1 fruit fly cellular context compared by ENCODE assay signal in genomic region chrX:9350309-9350708, dm6.
TF ChIP-seq lines count a peak whose summit lies in the region.

No protein-coding gene starts in this region.

TF ChIP-seq in whole organism, embryonic, 481 proteins besides CTCF, POLR2A, EP300 and RAD21 (continued from another document and continues in another):
- TF ChIP-seq pho (GFP tag; optimal IDR thresholded peaks at IDR 0.05; lab: Kevin White, UChicago) (no peak), CG11247 (GFP tag; IDR thresholded peaks at IDR 0.05; lab: Robert Waterston, UW) (no peak), hth (optimal IDR thresholded peaks at IDR 0.05; lab: Kevin White, UChicago) (no peak), ken (GFP tag; IDR thresholded peaks at IDR 0.05; lab: Robert Waterston, UW) (no peak), CG14710 (tag; optimal IDR thresholded peaks at IDR 0.05; lab: Kevin White, UChicago) (peak; percentile 33), BtbVII (GFP tag; optimal IDR thresholded peaks at IDR 0.05; lab: Kevin White, UChicago) (no peak), klu (GFP tag; IDR thresholded peaks at IDR 0.05; lab: Robert Waterston, UW) (no peak), Dll (GFP tag; IDR thresholded peaks at IDR 0.05; lab: Robert Waterston, UW; ENCODE audit: partially characterized antibody) (no peak), wdn (GFP tag; IDR thresholded peaks at IDR 0.05; lab: Robert Waterston, UW) (no peak), Sry-β (GFP tag; optimal IDR thresholded peaks at IDR 0.05; lab: Kevin White, UChicago) (no peak), Blimp-1 (GFP tag; optimal IDR thresholded peaks at IDR 0.05; lab: Kevin White, UChicago) (peak; percentile 62), Atf3 (GFP tag; optimal IDR thresholded peaks at IDR 0.05; lab: Kevin White, UChicago) (no peak), cato (GFP tag; optimal IDR thresholded peaks at IDR 0.05; lab: Kevin White, UChicago; ENCODE audit: borderline replicate concordance) (no peak), pfk (GFP tag; optimal IDR thresholded peaks at IDR 0.05; lab: Kevin White, UChicago) (no peak), sqz (GFP tag; optimal IDR thresholded peaks at IDR 0.05; lab: Kevin White, UChicago) (no peak), Optix (GFP tag; IDR thresholded peaks at IDR 0.05; lab: Robert Waterston, UW) (no peak), CG12769 (tag; optimal IDR thresholded peaks at IDR 0.05; lab: Kevin White, UChicago) (no peak), CG9215 (GFP tag; IDR thresholded peaks at IDR 0.05; lab: Robert Waterston, UW) (no peak), Sox100B (GFP tag; optimal IDR thresholded peaks at IDR 0.05; lab: Kevin White, UChicago) (peak; percentile 31), cad (GFP tag; optimal IDR thresholded peaks at IDR 0.05; lab: Kevin White, UChicago) (no peak), rib (GFP tag; IDR thresholded peaks at IDR 0.05; lab: Robert Waterston, UW) (no peak), eyg (GFP tag; optimal IDR thresholded peaks at IDR 0.05; lab: Kevin White, UChicago) (no peak), CG2712 (tag; optimal IDR thresholded peaks at IDR 0.05; lab: Kevin White, UChicago) (peak; percentile 71), Sry-δ (GFP tag; optimal IDR thresholded peaks at IDR 0.05; lab: Kevin White, UChicago) (no peak), Hand (GFP tag; optimal IDR thresholded peaks at IDR 0.05; lab: Kevin White, UChicago) (peak; percentile 8), oc (tag; optimal IDR thresholded peaks at IDR 0.05; lab: Kevin White, UChicago) (peak; percentile 5), pum (GFP tag; optimal IDR thresholded peaks at IDR 0.05; lab: Kevin White, UChicago) (no peak), nmo (GFP tag; optimal IDR thresholded peaks at IDR 0.05; lab: Kevin White, UChicago) (peak; percentile 46), Trl (optimal IDR thresholded peaks at IDR 0.05; lab: Kevin White, UChicago) (no peak), Trl (GFP tag; optimal IDR thresholded peaks at IDR 0.05; lab: Kevin White, UChicago) (no peak), GATAe (GFP tag; conservative IDR thresholded peaks at IDR 0.05; lab: Robert Waterston, UW) (no peak), Dip2 (GFP tag; IDR thresholded peaks at IDR 0.05; lab: Robert Waterston, UW) (no peak), sc (optimal IDR thresholded peaks at IDR 0.05; lab: Kevin White, UChicago) (no peak), sc (GFP tag; optimal IDR thresholded peaks at IDR 0.05; lab: Kevin White, UChicago) (no peak), CG10979 (tag; optimal IDR thresholded peaks at IDR 0.05; lab: Kevin White, UChicago) (peak; percentile 57), en (GFP tag; optimal IDR thresholded peaks at IDR 0.05; lab: Kevin White, UChicago) (no peak), Ptx1 (GFP tag; IDR thresholded peaks at IDR 0.05; lab: Robert Waterston, UW) (peak; percentile 64), nerfin-1 (tag; optimal IDR thresholded peaks at IDR 0.05; lab: Kevin White, UChicago) (no peak), CG15479 (GFP tag; optimal IDR thresholded peaks at IDR 0.05; lab: Kevin White, UChicago) (no peak), CG10654 (GFP tag; optimal IDR thresholded peaks at IDR 0.05; lab: Kevin White, UChicago) (no peak), grau (tag; optimal IDR thresholded peaks at IDR 0.05; lab: Kevin White, UChicago) (peak; percentile 62), CG8359 (GFP tag; optimal IDR thresholded peaks at IDR 0.05; lab: Kevin White, UChicago; ENCODE audit: borderline replicate concordance) (no peak), esg (GFP tag; conservative IDR thresholded peaks at IDR 0.05; lab: Robert Waterston, UW) (no peak; the same call in 1 of the 2 replicates), CG15601 (tag; optimal IDR thresholded peaks at IDR 0.05; lab: Kevin White, UChicago) (no peak), CG1024 (GFP tag; IDR thresholded peaks at IDR 0.05; lab: Robert Waterston, UW) (no peak), gsb (GFP tag; IDR thresholded peaks at IDR 0.05; lab: Robert Waterston, UW) (no peak), tll (GFP tag; optimal IDR thresholded peaks at IDR 0.05; lab: Kevin White, UChicago) (no peak), tna (GFP tag; IDR thresholded peaks at IDR 0.05; lab: Robert Waterston, UW; ENCODE audit: partially characterized antibody) (no peak), wek (GFP tag; optimal IDR thresholded peaks at IDR 0.05; lab: Kevin White, UChicago) (no peak), zen2 (GFP tag; IDR thresholded peaks at IDR 0.05; lab: Robert Waterston, UW; ENCODE audit: partially characterized antibody) (no peak), grn (GFP tag; optimal IDR thresholded peaks at IDR 0.05; lab: Kevin White, UChicago) (no peak), CG43689 (GFP tag; IDR thresholded peaks at IDR 0.05; lab: Robert Waterston, UW) (peak; percentile 6; the same call in 1 of the 2 replicates), ase (GFP tag; IDR thresholded peaks at IDR 0.05; lab: Robert Waterston, UW) (no peak), jigr1 (GFP tag; IDR thresholded peaks at IDR 0.05; lab: Robert Waterston, UW) (no peak), CG13894 (tag; optimal IDR thresholded peaks at IDR 0.05; lab: Kevin White, UChicago) (no peak), CG2120 (GFP tag; optimal IDR thresholded peaks at IDR 0.05; lab: Kevin White, UChicago) (peak; percentile 8), row (GFP tag; IDR thresholded peaks at IDR 0.05; lab: Robert Waterston, UW) (peak; percentile 68), CG34422 (GFP tag; IDR thresholded peaks at IDR 0.05; lab: Robert Waterston, UW) (no peak), Doc2 (GFP tag; IDR thresholded peaks at IDR 0.05; lab: Robert Waterston, UW) (no peak), Gug (GFP tag; IDR thresholded peaks at IDR 0.05; lab: Robert Waterston, UW) (no peak), CG17186 (GFP tag; optimal IDR thresholded peaks at IDR 0.05; lab: Kevin White, UChicago) (no peak), Adf1 (GFP tag; IDR thresholded peaks at IDR 0.05; lab: Robert Waterston, UW) (no peak), D19B (GFP tag; optimal IDR thresholded peaks at IDR 0.05; lab: Kevin White, UChicago) (no peak), CG7745 (tag; optimal IDR thresholded peaks at IDR 0.05; lab: Kevin White, UChicago) (no peak), dimm (GFP tag; IDR thresholded peaks at IDR 0.05; lab: Robert Waterston, UW) (no peak), Sin3A (optimal IDR thresholded peaks at IDR 0.05; lab: Kevin White, UChicago) (no peak), CG10959 (GFP tag; IDR thresholded peaks at IDR 0.05; lab: Robert Waterston, UW) (no peak), aop (GFP tag; IDR thresholded peaks at IDR 0.05; lab: Robert Waterston, UW) (no peak), CoRest (tag; optimal IDR thresholded peaks at IDR 0.05; lab: Kevin White, UChicago) (peak; percentile 59), Dad (GFP tag; optimal IDR thresholded peaks at IDR 0.05; lab: Kevin White, UChicago) (no peak), chinmo (GFP tag; IDR thresholded peaks at IDR 0.05; lab: Robert Waterston, UW; ENCODE audit: partially characterized antibody) (no peak), CG8388 (GFP tag; optimal IDR thresholded peaks at IDR 0.05; lab: Kevin White, UChicago) (peak; percentile 59), Myb (GFP tag; optimal IDR thresholded peaks at IDR 0.05; lab: Kevin White, UChicago) (no peak), zfh2 (GFP tag; optimal IDR thresholded peaks at IDR 0.05; lab: Kevin White, UChicago) (no peak), CG1832 (GFP tag; optimal IDR thresholded peaks at IDR 0.05; lab: Kevin White, UChicago) (no peak), sim (GFP tag; IDR thresholded peaks at IDR 0.05; lab: Robert Waterston, UW) (no peak), CG11560 (tag; IDR thresholded peaks at IDR 0.05; lab: Robert Waterston, UW) (no peak), sima (GFP tag; optimal IDR thresholded peaks at IDR 0.05; lab: Kevin White, UChicago) (no peak), CrebB (tag; optimal IDR thresholded peaks at IDR 0.05; lab: Kevin White, UChicago) (no peak), CG8944 (GFP tag; optimal IDR thresholded peaks at IDR 0.05; lab: Kevin White, UChicago) (no peak), CG7963 (GFP tag; IDR thresholded peaks at IDR 0.05; lab: Robert Waterston, UW; ENCODE audit: partially characterized antibody) (no peak), CG14965 (GFP tag; optimal IDR thresholded peaks at IDR 0.05; lab: Kevin White, UChicago; ENCODE audit: borderline replicate concordance) (no peak), CG6854 (GFP tag; optimal IDR thresholded peaks at IDR 0.05; lab: Kevin White, UChicago) (no peak), CG34224 (GFP tag; IDR thresholded peaks at IDR 0.05; lab: Robert Waterston, UW; ENCODE audit: partially characterized antibody) (no peak), chif (GFP tag; optimal IDR thresholded peaks at IDR 0.05; lab: Kevin White, UChicago) (no peak), CG18476 (GFP tag; optimal IDR thresholded peaks at IDR 0.05; lab: Kevin White, UChicago) (no peak), scrt (GFP tag; optimal IDR thresholded peaks at IDR 0.05; lab: Kevin White, UChicago) (no peak), sd (tag; optimal IDR thresholded peaks at IDR 0.05; lab: Kevin White, UChicago) (peak; percentile 15), CG31388 (GFP tag; optimal IDR thresholded peaks at IDR 0.05; lab: Kevin White, UChicago) (no peak), al (GFP tag; IDR thresholded peaks at IDR 0.05; lab: Robert Waterston, UW) (peak; percentile 32; the same call in 1 of the 2 replicates), seq (GFP tag; IDR thresholded peaks at IDR 0.05; lab: Robert Waterston, UW) (0 out of 2 replicates have a peak, but pooled peaks have one; percentile 41), CG6765 (GFP tag; optimal IDR thresholded peaks at IDR 0.05; lab: Kevin White, UChicago) (no peak), sr (GFP tag; IDR thresholded peaks at IDR 0.05; lab: Robert Waterston, UW) (no peak), CG10462 (GFP tag; optimal IDR thresholded peaks at IDR 0.05; lab: Kevin White, UChicago) (no peak), onecut (GFP tag; IDR thresholded peaks at IDR 0.05; lab: Robert Waterston, UW) (no peak), CG8924 (tag; optimal IDR thresholded peaks at IDR 0.05; lab: Kevin White, UChicago) (peak; percentile 53), lov (optimal IDR thresholded peaks at IDR 0.05; lab: Kevin White, UChicago) (no peak), lov (GFP tag; IDR thresholded peaks at IDR 0.05; lab: Robert Waterston, UW) (no peak), gce (GFP tag; IDR thresholded peaks at IDR 0.05; lab: Robert Waterston, UW) (no peak), bbx (GFP tag; IDR thresholded peaks at IDR 0.05; lab: Robert Waterston, UW; ENCODE audit: partially characterized antibody) (no peak), pan (optimal IDR thresholded peaks at IDR 0.05; lab: Kevin White, UChicago) (no peak), pan (GFP tag; optimal IDR thresholded peaks at IDR 0.05 in 1 of 2, IDR thresholded peaks at IDR 0.05 in 1 of 2) (peak in 1 of 2 experiments; percentile 75), fu2 (GFP tag; optimal IDR thresholded peaks at IDR 0.05; lab: Kevin White, UChicago) (no peak), Oaz (GFP tag; IDR thresholded peaks at IDR 0.05; lab: Robert Waterston, UW) (no peak), amos (GFP tag; IDR thresholded peaks at IDR 0.05; lab: Robert Waterston, UW; ENCODE audit: partially characterized antibody) (no peak), tx (GFP tag; optimal IDR thresholded peaks at IDR 0.05; lab: Kevin White, UChicago) (no peak), sens (GFP tag; lab: Kevin White, UChicago) (no peak), vvl (GFP tag; IDR thresholded peaks at IDR 0.05; lab: Robert Waterston, UW) (peak; percentile 40; the same call in 1 of the 2 replicates), crol (GFP tag; IDR thresholded peaks at IDR 0.05; lab: Robert Waterston, UW) (no peak), CG14667 (GFP tag; IDR thresholded peaks at IDR 0.05; lab: Robert Waterston, UW) (no peak), Chrac-16 (GFP tag; optimal IDR thresholded peaks at IDR 0.05; lab: Kevin White, UChicago) (no peak), D19A (tag; optimal IDR thresholded peaks at IDR 0.05; lab: Kevin White, UChicago) (peak; percentile 40), CG9797 (GFP tag; optimal IDR thresholded peaks at IDR 0.05; lab: Kevin White, UChicago) (no peak), CG18262 (tag; optimal IDR thresholded peaks at IDR 0.05; lab: Kevin White, UChicago) (peak; percentile 47), B-H2 (GFP tag; optimal IDR thresholded peaks at IDR 0.05; lab: Kevin White, UChicago) (no peak), ap (GFP tag; IDR thresholded peaks at IDR 0.05; lab: Robert Waterston, UW) (no peak), trem (tag; optimal IDR thresholded peaks at IDR 0.05; lab: Kevin White, UChicago) (peak; percentile 17), CG8290 (GFP tag; optimal IDR thresholded peaks at IDR 0.05; lab: Kevin White, UChicago) (no peak), CG8290 (tag; optimal IDR thresholded peaks at IDR 0.05; lab: Kevin White, UChicago) (no peak), CG7987 (GFP tag; optimal IDR thresholded peaks at IDR 0.05; lab: Kevin White, UChicago) (no peak), nom (GFP tag; optimal IDR thresholded peaks at IDR 0.05; lab: Kevin White, UChicago) (no peak), MBD-R2 (GFP tag; IDR thresholded peaks at IDR 0.05; lab: Robert Waterston, UW) (0 out of 2 replicates have a peak, but pooled peaks have one; percentile 15), CG17802 (tag; optimal IDR thresholded peaks at IDR 0.05; lab: Kevin White, UChicago) (no peak), Hr3 (GFP tag; optimal IDR thresholded peaks at IDR 0.05; lab: Kevin White, UChicago) (peak; percentile 24), Asciz (GFP tag; optimal IDR thresholded peaks at IDR 0.05; lab: Kevin White, UChicago) (no peak), stc (GFP tag; IDR thresholded peaks at IDR 0.05; lab: Robert Waterston, UW) (peak; percentile 41; the same call in 1 of the 2 replicates), CG17568 (GFP tag; optimal IDR thresholded peaks at IDR 0.05; lab: Kevin White, UChicago) (no peak), CG12659 (GFP tag; optimal IDR thresholded peaks at IDR 0.05; lab: Kevin White, UChicago) (peak; percentile 31), bab2 (GFP tag; optimal IDR thresholded peaks at IDR 0.05; lab: Kevin White, UChicago) (no peak), ftz-f1 (GFP tag; optimal IDR thresholded peaks at IDR 0.05; lab: Kevin White, UChicago) (no peak), prd (optimal IDR thresholded peaks at IDR 0.05; lab: Kevin White, UChicago) (no peak), prd (GFP tag; IDR thresholded peaks at IDR 0.05; lab: Robert Waterston, UW) (peak; percentile 60), Ravus (GFP tag; IDR thresholded peaks at IDR 0.05; lab: Robert Waterston, UW) (no peak), CG4360 (GFP tag; IDR thresholded peaks at IDR 0.05; lab: Robert Waterston, UW) (no peak), CG17612 (GFP tag; IDR thresholded peaks at IDR 0.05; lab: Robert Waterston, UW) (no peak), Hr39 (optimal IDR thresholded peaks at IDR 0.05; lab: Kevin White, UChicago) (no peak), kah (GFP tag; optimal IDR thresholded peaks at IDR 0.05; lab: Kevin White, UChicago) (no peak), CG4282 (GFP tag; optimal IDR thresholded peaks at IDR 0.05; lab: Kevin White, UChicago) (no peak)
